Worm (Caenorhabditis elegans) whole organism, mixed stage, embryonic: ENCODE measurements around the gene dhs-23.

Source experiments
- cnd-1 ChIP-seq: fragments of 200-800 bp; sonication (Bioruptor generic); optimal IDR thresholded peaks from 2 replicates; lab custom pipeline; 2018; ENCODE audit warnings: mild to moderate bottlenecking, missing genetic modification characterization, missing compliant biosample characterization
- elt-1 ChIP-seq: sonication (generic microtip); optimal IDR thresholded peaks from 2 replicates; lab custom pipeline; 2017; ENCODE audit warnings: missing genetic modification characterization, mild to moderate bottlenecking, missing compliant biosample characterization, antibody characterized with exemption, moderate library complexity, borderline replicate concordance; ENCODE audit not compliant: insufficient read depth
- elt-3 ChIP-seq: fragments of 150-350 bp; optimal IDR thresholded peaks from 2 replicates; lab custom pipeline; 2014; ENCODE audit warnings: missing biosample characterization, missing genetic modification characterization
- lin-13 ChIP-seq: fragments of 150-350 bp; optimal IDR thresholded peaks from 2 replicates; lab custom pipeline; 2014; ENCODE audit warnings: missing biosample characterization, missing genetic modification characterization
- mab-5 ChIP-seq: fragments of 150-350 bp; optimal IDR thresholded peaks from 2 replicates; lab custom pipeline; 2014; ENCODE audit warnings: missing biosample characterization, missing genetic modification characterization
- mep-1 ChIP-seq: fragments of 150-350 bp; optimal IDR thresholded peaks from 2 replicates; lab custom pipeline; 2017; ENCODE audit warnings: missing biosample characterization, missing genetic modification reagents, missing genetic modification characterization, inconsistent platforms
- nhr-12 ChIP-seq: fragments of 150-350 bp; optimal IDR thresholded peaks from 2 replicates; lab custom pipeline; 2014; ENCODE audit warnings: missing biosample characterization, missing genetic modification characterization
- nhr-237 ChIP-seq: fragments of 150-350 bp; optimal IDR thresholded peaks from 2 replicates; lab custom pipeline; 2014; ENCODE audit warnings: missing biosample characterization, missing genetic modification characterization
- pha-4 ChIP-seq: fragments of 150-350 bp; optimal IDR thresholded peaks from 2 replicates; lab custom pipeline; 2018; ENCODE audit warnings: missing biosample characterization, missing genetic modification reagents, missing genetic modification characterization
- unc-39 ChIP-seq: fragments of 150-350 bp; optimal IDR thresholded peaks from 2 replicates; lab custom pipeline; 2014; ENCODE audit warnings: missing biosample characterization, missing genetic modification characterization
- unc-62 ChIP-seq: fragments of 150-350 bp; optimal IDR thresholded peaks from 2 replicates; lab custom pipeline; 2014; ENCODE audit warnings: missing biosample characterization, missing genetic modification reagents, missing genetic modification characterization

ce11 chrV:15406928-15407327 lies 25.9 kb downstream of the dhs-23 start, which contains the start of gene srh-257:
- TF ChIP-seq mep-1 (tag; lab: Kevin White, UChicago) (no peak), lin-13 (no peak), nhr-237 (no peak), mab-5 (no peak), unc-39 (tag; lab: Kevin White, UChicago) (no peak), unc-62 (no peak), cnd-1 (tag; lab: Kevin White, UChicago) (no peak), pha-4 (tag; lab: Kevin White, UChicago) (no peak), elt-3 (tag; lab: Kevin White, UChicago) (no peak), elt-1 (tag; lab: Kevin White, UChicago) (no peak), nhr-12 (tag; lab: Kevin White, UChicago) (no peak)
